Fruit fly (Drosophila melanogaster): Measurements from ENCODE around the gene Rac1.

Gene Rac1

dm6 chr3L:1300076-1300635, 2.3 kb downstream of the Rac1 start (continued):
- no peak for TF ChIP-seq Mes4 (GFP tag; optimal IDR thresholded peaks at IDR 0.05)
- TF ChIP-seq GATAe (GFP tag; conservative IDR thresholded peaks at IDR 0.05), result no peak
- TF ChIP-seq CG14860 (GFP tag; IDR thresholded peaks at IDR 0.05; ENCODE audit: partially characterized antibody), result no peak
- TF ChIP-seq CG7372 (GFP tag; IDR thresholded peaks at IDR 0.05), result peak; percentile 33; the same call in 1 of the 2 replicates
- no peak for TF ChIP-seq CG17568 (GFP tag; optimal IDR thresholded peaks at IDR 0.05)
- peak; percentile 57 for TF ChIP-seq Fer2 (tag; optimal IDR thresholded peaks at IDR 0.05)
- TF ChIP-seq luna (GFP tag; optimal IDR thresholded peaks at IDR 0.05), result no peak
- TF ChIP-seq CG12659 (GFP tag; optimal IDR thresholded peaks at IDR 0.05), result peak; percentile 75
- TF ChIP-seq NFAT (GFP tag; IDR thresholded peaks at IDR 0.05), result peak; percentile 35; the same call in 1 of the 2 replicates
- peak; percentile 85 for TF ChIP-seq crol (GFP tag; IDR thresholded peaks at IDR 0.05)
- no peak for TF ChIP-seq hkb (optimal IDR thresholded peaks at IDR 0.05)
- peak; percentile 90 for TF ChIP-seq hkb (GFP tag; IDR thresholded peaks at IDR 0.05)
- peak; percentile 70 for TF ChIP-seq CG10431 (GFP tag; optimal IDR thresholded peaks at IDR 0.05)
- peak; percentile 27; the same call in 1 of the 2 replicates for TF ChIP-seq klu (GFP tag; IDR thresholded peaks at IDR 0.05)
- peak; percentile 69 for TF ChIP-seq CG4360 (GFP tag; IDR thresholded peaks at IDR 0.05)
- TF ChIP-seq Ssrp (tag; optimal IDR thresholded peaks at IDR 0.05), result peak; percentile 82
- peak; percentile 78 for TF ChIP-seq oc (tag; optimal IDR thresholded peaks at IDR 0.05)
- peak; percentile 90 for TF ChIP-seq CG2678 (tag; optimal IDR thresholded peaks at IDR 0.05)
- TF ChIP-seq CG10462 (GFP tag; optimal IDR thresholded peaks at IDR 0.05), result peak; percentile 57
- TF ChIP-seq croc (GFP tag; conservative IDR thresholded peaks at IDR 0.05), result peak; percentile 83
- TF ChIP-seq dpn (GFP tag; optimal IDR thresholded peaks at IDR 0.05), result peak; percentile 12 to 81
- peak; percentile 38 for TF ChIP-seq CG16863 (GFP tag; optimal IDR thresholded peaks at IDR 0.05)
- peak; percentile 65 for TF ChIP-seq danr (GFP tag; IDR thresholded peaks at IDR 0.05)
- peak; percentile 26 for TF ChIP-seq CG13624 (GFP tag; optimal IDR thresholded peaks at IDR 0.05)
- no peak for TF ChIP-seq h (optimal IDR thresholded peaks at IDR 0.05)
- TF ChIP-seq CG15011 (GFP tag; optimal IDR thresholded peaks at IDR 0.05), result peak; percentile 79
- TF ChIP-seq CG18599 (GFP tag; optimal IDR thresholded peaks at IDR 0.05), result peak; percentile 90
- TF ChIP-seq CG10565 (GFP tag; optimal IDR thresholded peaks at IDR 0.05), result no peak
- TF ChIP-seq CG9797 (GFP tag; optimal IDR thresholded peaks at IDR 0.05), result no peak
- peak; percentile 75 for TF ChIP-seq az2 (GFP tag; optimal IDR thresholded peaks at IDR 0.05)
- TF ChIP-seq ranshi (GFP tag; IDR thresholded peaks at IDR 0.05), result peak; percentile 78; the same call in 1 of the 2 replicates
- TF ChIP-seq grau (tag; optimal IDR thresholded peaks at IDR 0.05), result peak; percentile 92
- no peak for TF ChIP-seq mld (GFP tag; IDR thresholded peaks at IDR 0.05; ENCODE audit: partially characterized antibody)
- TF ChIP-seq lbe (GFP tag; optimal IDR thresholded peaks at IDR 0.05), result peak; percentile 79
- TF ChIP-seq CG9609 (GFP tag; optimal IDR thresholded peaks at IDR 0.05), result peak; percentile 8
- no peak for TF ChIP-seq Sry-β (GFP tag; optimal IDR thresholded peaks at IDR 0.05)
- TF ChIP-seq pros (GFP tag; optimal IDR thresholded peaks at IDR 0.05), result peak; percentile 75
- peak; percentile 67 for TF ChIP-seq wdn (GFP tag; IDR thresholded peaks at IDR 0.05)
- no peak for TF ChIP-seq sqz (GFP tag; optimal IDR thresholded peaks at IDR 0.05)
- TF ChIP-seq CG11398 (GFP tag; optimal IDR thresholded peaks at IDR 0.05), result no peak
- TF ChIP-seq hbn (GFP tag; IDR thresholded peaks at IDR 0.05; ENCODE audit: partially characterized antibody), result no peak
- peak; percentile 82 for TF ChIP-seq CG10959 (GFP tag; IDR thresholded peaks at IDR 0.05)
- TF ChIP-seq lilli (GFP tag; optimal IDR thresholded peaks at IDR 0.05), result peak; percentile 70
- TF ChIP-seq pan (optimal IDR thresholded peaks at IDR 0.05), result no peak
- peak in 1 of 2 experiments; percentile 82 for TF ChIP-seq pan (GFP tag; optimal IDR thresholded peaks at IDR 0.05 in 1 of 2, IDR thresholded peaks at IDR 0.05 in 1 of 2)
- TF ChIP-seq aop (GFP tag; IDR thresholded peaks at IDR 0.05), result peak; percentile 34; the same call in 1 of the 2 replicates
- TF ChIP-seq vnd (GFP tag; IDR thresholded peaks at IDR 0.05; ENCODE audit: partially characterized antibody), result no peak
- peak; percentile 86 for TF ChIP-seq CG15696 (tag; optimal IDR thresholded peaks at IDR 0.05)
- peak; percentile 86 for TF ChIP-seq zfh1 (GFP tag; IDR thresholded peaks at IDR 0.05)
- TF ChIP-seq Fer1 (GFP tag; optimal IDR thresholded peaks at IDR 0.05), result peak; percentile 83
- peak; percentile 67 for TF ChIP-seq H2.0 (GFP tag; IDR thresholded peaks at IDR 0.05)

All from whole organism, embryonic.